Worm (Caenorhabditis elegans) whole organism, L1 larva: ENCODE results near the gene clec-52.
A peak's percentile ranks its signal among the peaks of the same experiment; 100 is the strongest.

Experiments
- ceh-88 ChIP-seq: fragments of 200-800 bp; sonication (Bioruptor generic); IDR thresholded peaks from 2 replicates; pipeline ENCODE4 v1.3.6; 2022; ENCODE audit warnings: missing genetic modification characterization, missing compliant biosample characterization
- elt-3 ChIP-seq, 6 experiments: fragments of 150-350 bp in 1 of 6; sonication (generic microtip); optimal IDR thresholded peaks; 2 replicates each; lab custom pipeline; 2017 to 2018; ENCODE audit warnings: missing biosample characterization in 6 of 6, missing genetic modification characterization in 6 of 6, inconsistent platforms in 1 of 6
- grh-1 ChIP-seq: fragments of 200-800 bp; sonication (Bioruptor generic); IDR thresholded peaks from 2 replicates; pipeline ENCODE4 v1.3.6; 2022; ENCODE audit warnings: missing genetic modification reagents, missing genetic modification characterization, missing compliant biosample characterization
- lin-15B ChIP-seq: fragments of 150-350 bp; sonication (generic microtip); optimal IDR thresholded peaks from 3 replicates; lab custom pipeline; 2014; ENCODE audit warnings: missing biosample characterization, missing genetic modification characterization
- lin-39 ChIP-seq: fragments of 150-350 bp; optimal IDR thresholded peaks from 2 replicates; lab custom pipeline; 2014; ENCODE audit warnings: missing biosample characterization, missing genetic modification reagents, missing genetic modification characterization
- lsy-2 ChIP-seq, 2 experiments: fragments of 150-350 bp; optimal IDR thresholded peaks; 2 replicates each; lab custom pipeline; 2014; ENCODE audit warnings: missing biosample characterization in 2 of 2, missing genetic modification characterization in 2 of 2
- mdl-1 ChIP-seq, 2 experiments: fragments of 150-350 bp; optimal IDR thresholded peaks; 2 replicates each; lab custom pipeline; 2014 to 2017; ENCODE audit warnings: missing biosample characterization in 2 of 2, missing genetic modification characterization in 2 of 2, inconsistent platforms in 1 of 2
- mep-1 ChIP-seq: fragments of 150-350 bp; optimal IDR thresholded peaks from 2 replicates; lab custom pipeline; 2014; ENCODE audit warnings: missing biosample characterization, missing genetic modification characterization
- nhr-12 ChIP-seq: sonication (generic microtip); optimal IDR thresholded peaks from 2 replicates; lab custom pipeline; 2017; ENCODE audit warnings: missing biosample characterization, missing genetic modification characterization
- rnt-1 ChIP-seq: sonication (generic microtip); optimal IDR thresholded peaks from 2 replicates; lab custom pipeline; 2016; ENCODE audit warnings: mild to moderate bottlenecking, missing genetic modification characterization, moderate library complexity, missing compliant biosample characterization
- sptf-1 ChIP-seq: fragments of 150-350 bp; optimal IDR thresholded peaks from 2 replicates; lab custom pipeline; 2014; ENCODE audit warnings: missing biosample characterization, missing genetic modification characterization
- unc-130 ChIP-seq: fragments of 150-350 bp; optimal IDR thresholded peaks from 2 replicates; lab custom pipeline; 2017; ENCODE audit warnings: missing biosample characterization, missing genetic modification characterization, inconsistent platforms
- unc-62 ChIP-seq: fragments of 150-350 bp; optimal IDR thresholded peaks from 2 replicates; lab custom pipeline; 2014; ENCODE audit warnings: missing biosample characterization, missing genetic modification reagents, missing genetic modification characterization
- unc-98 ChIP-seq: fragments of 200-800 bp; sonication (Bioruptor generic); IDR thresholded peaks from 2 replicates; pipeline ENCODE4 v1.3.6; 2022; ENCODE audit warnings: missing genetic modification characterization, missing compliant biosample characterization

DNA sequence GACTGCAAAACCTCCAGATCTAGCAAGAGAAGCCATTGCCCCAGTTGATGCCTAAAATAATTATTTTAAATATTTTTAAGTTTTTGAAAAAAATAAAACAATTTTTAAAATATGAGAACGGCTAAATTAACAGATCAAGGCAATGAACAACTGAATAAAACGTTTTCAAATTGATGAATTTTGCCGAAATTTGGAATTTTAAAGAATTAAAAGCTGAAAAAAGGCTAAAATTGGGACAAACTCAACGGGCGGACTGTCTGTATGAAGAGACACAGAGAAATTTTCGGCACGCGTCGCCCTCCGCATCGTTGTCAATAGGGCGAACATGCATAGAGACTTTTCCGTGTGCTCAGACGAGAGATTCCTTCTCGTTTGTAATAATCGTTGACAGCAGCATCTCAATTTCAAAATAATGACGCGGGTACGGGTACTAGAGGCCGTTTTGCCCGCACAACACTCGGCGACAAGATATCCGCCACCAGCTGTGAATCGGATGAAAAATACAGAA, 32.5 kb downstream of the clec-52 start, which contains the start of the genes isp-1 and islo-1:
- TF ChIP-seq mdl-1 (tag; optimal IDR thresholded peaks at IDR 0.05; lab: Kevin White, UChicago) (peak in 1 of 2 experiments; percentile 73), unc-130 (tag; lab: Kevin White, UChicago) (peak; percentile 33), elt-3 (tag; optimal IDR thresholded peaks at IDR 0.05; lab: Kevin White, UChicago) (peak in 1 of 6 experiments; percentile 4), lin-39 (tag; lab: Kevin White, UChicago) (no peak), mep-1 (tag; lab: Kevin White, UChicago) (peak; percentile 63), grh-1 (GFP tag; lab: Robert Waterston, UW) (no peak), sptf-1 (no peak), lsy-2 (tag; optimal IDR thresholded peaks at IDR 0.05; lab: Kevin White, UChicago) (peak; percentile 12 to 82), unc-62 (no peak), rnt-1 (peak; percentile 56), ceh-88 (GFP tag; lab: Robert Waterston, UW) (no peak), lin-15B (tag; lab: Kevin White, UChicago) (peak; percentile 77), nhr-12 (no peak), unc-98 (no peak)
